Fruit fly (Drosophila melanogaster): ENCODE measurements around the gene TBC1D23.

The TBC1D23 gene

DNA sequence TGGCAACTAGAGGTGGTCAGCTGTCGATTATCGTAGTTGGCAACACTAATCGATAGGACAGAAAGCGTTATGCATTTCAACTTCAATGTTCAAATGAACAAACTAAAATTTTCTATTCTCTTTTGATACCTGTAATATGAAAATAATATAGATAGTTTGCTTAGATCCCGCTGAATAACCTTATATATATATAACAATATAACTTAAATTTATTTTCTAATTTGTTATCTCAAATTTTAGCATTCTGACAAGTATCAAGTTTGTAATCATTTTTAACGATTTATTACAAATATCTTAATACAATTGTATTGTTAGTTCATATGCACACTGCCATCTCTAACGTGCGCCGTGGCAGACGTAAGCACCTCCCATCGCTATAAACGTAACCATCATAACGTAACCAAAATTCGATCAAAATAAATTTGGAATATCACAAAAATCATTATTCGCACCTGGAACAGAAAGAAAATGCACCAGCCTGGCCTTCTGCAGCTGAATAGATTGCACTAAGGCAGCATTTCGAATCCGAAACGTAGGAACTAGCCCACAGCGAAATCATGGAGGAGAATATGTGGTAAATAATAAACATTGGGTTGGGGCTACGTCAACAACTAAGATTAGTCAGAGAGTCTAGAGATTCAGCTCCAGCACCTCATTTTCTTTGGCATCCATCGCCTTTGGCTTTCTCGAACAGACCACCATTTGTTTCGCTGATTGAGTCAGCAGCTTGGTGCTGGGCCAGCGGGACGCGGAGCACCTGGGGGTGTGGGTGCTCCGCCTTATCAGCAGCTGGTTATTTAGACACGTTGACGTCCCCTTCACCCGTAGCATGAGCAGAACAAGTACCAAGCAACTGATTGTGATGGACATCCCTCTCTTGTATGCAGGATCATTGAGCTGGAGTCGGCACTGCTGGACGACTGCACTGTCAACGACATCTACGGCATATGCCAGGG lies at the start of gene TBC1D23, which contains the start of gene Pino (continued):
- TF ChIP-seq CG6813 (GFP tag; optimal IDR thresholded peaks at IDR 0.05) = no peak
- no peak for TF ChIP-seq p53 (GFP tag; optimal IDR thresholded peaks at IDR 0.05)
- peak; percentile 65 for TF ChIP-seq CG6272 (GFP tag; IDR thresholded peaks at IDR 0.05)
- TF ChIP-seq B-H2 (GFP tag; optimal IDR thresholded peaks at IDR 0.05) = peak; percentile 57
- no peak for TF ChIP-seq pros (GFP tag; optimal IDR thresholded peaks at IDR 0.05)
- TF ChIP-seq CG3281 (GFP tag; optimal IDR thresholded peaks at IDR 0.05) = peak; percentile 67
- TF ChIP-seq CG7963 (GFP tag; IDR thresholded peaks at IDR 0.05; ENCODE audit: partially characterized antibody) = 0 out of 3 replicates have a peak, but pooled peaks have one; percentile 11
- TF ChIP-seq CG10274 (GFP tag; optimal IDR thresholded peaks at IDR 0.05) = no peak
- TF ChIP-seq onecut (GFP tag; IDR thresholded peaks at IDR 0.05) = peak; percentile 33; the same call in 1 of the 2 replicates
- no peak for TF ChIP-seq mirr (GFP tag; optimal IDR thresholded peaks at IDR 0.05)
- no peak for TF ChIP-seq CG4617 (GFP tag; optimal IDR thresholded peaks at IDR 0.05; ENCODE audit: borderline replicate concordance)
- TF ChIP-seq schlank (tag; optimal IDR thresholded peaks at IDR 0.05) = no peak
- peak; percentile 55 for TF ChIP-seq CG4820 (GFP tag; optimal IDR thresholded peaks at IDR 0.05)
- peak in 1 of 2 experiments; percentile 65 for TF ChIP-seq bsh (GFP tag; optimal IDR thresholded peaks at IDR 0.05)
- TF ChIP-seq br (optimal IDR thresholded peaks at IDR 0.05) = no peak
- peak; percentile 26 for TF ChIP-seq cato (GFP tag; optimal IDR thresholded peaks at IDR 0.05; ENCODE audit: borderline replicate concordance)
- no peak for TF ChIP-seq Dip2 (GFP tag; IDR thresholded peaks at IDR 0.05)
- TF ChIP-seq CTCF (GFP tag; optimal IDR thresholded peaks at IDR 0.05) = no peak
- peak; percentile 33 for TF ChIP-seq Oli (tag; optimal IDR thresholded peaks at IDR 0.05)
- TF ChIP-seq CG13624 (GFP tag; optimal IDR thresholded peaks at IDR 0.05) = peak; percentile 51
- peak; percentile 63 for TF ChIP-seq fd96Cb (tag; optimal IDR thresholded peaks at IDR 0.05)
- TF ChIP-seq CG32767 (GFP tag; IDR thresholded peaks at IDR 0.05) = no peak; the same call in 1 of the 2 replicates
- TF ChIP-seq aop (GFP tag; IDR thresholded peaks at IDR 0.05) = no peak
- no peak for TF ChIP-seq seq (GFP tag; IDR thresholded peaks at IDR 0.05)
- TF ChIP-seq CG10979 (tag; optimal IDR thresholded peaks at IDR 0.05) = peak; percentile 54
- no peak for TF ChIP-seq Sin3A (optimal IDR thresholded peaks at IDR 0.05)
- peak; percentile 64 for TF ChIP-seq az2 (GFP tag; optimal IDR thresholded peaks at IDR 0.05)
- TF ChIP-seq trem (tag; optimal IDR thresholded peaks at IDR 0.05) = peak; percentile 71
- TF ChIP-seq CG7745 (tag; optimal IDR thresholded peaks at IDR 0.05) = no peak
- TF ChIP-seq jing (GFP tag; optimal IDR thresholded peaks at IDR 0.05) = no peak
- TF ChIP-seq Opbp (GFP tag; IDR thresholded peaks at IDR 0.05; ENCODE audit: partially characterized antibody) = peak; percentile 52; the same call in 2 of the 3 replicates
- no peak for TF ChIP-seq CG12236 (GFP tag; optimal IDR thresholded peaks at IDR 0.05)
- TF ChIP-seq CG18764 (GFP tag; optimal IDR thresholded peaks at IDR 0.05) = peak; percentile 52
- peak; percentile 46 for TF ChIP-seq CG11723 (GFP tag; optimal IDR thresholded peaks at IDR 0.05)
- TF ChIP-seq CG34376 (GFP tag; optimal IDR thresholded peaks at IDR 0.05) = no peak
- peak; percentile 67 for TF ChIP-seq CG18599 (GFP tag; optimal IDR thresholded peaks at IDR 0.05)
- peak; percentile 75 for TF ChIP-seq CG11504 (tag; optimal IDR thresholded peaks at IDR 0.05)
- no peak for TF ChIP-seq shn (GFP tag; optimal IDR thresholded peaks at IDR 0.05)
- TF ChIP-seq Rfx (GFP tag; IDR thresholded peaks at IDR 0.05) = peak; percentile 85
- TF ChIP-seq NC2α (GFP tag; optimal IDR thresholded peaks at IDR 0.05) = no peak
- peak; percentile 31 for TF ChIP-seq CG3995 (GFP tag; optimal IDR thresholded peaks at IDR 0.05)
- TF ChIP-seq cg (GFP tag; optimal IDR thresholded peaks at IDR 0.05) = no peak
- TF ChIP-seq gem (tag; optimal IDR thresholded peaks at IDR 0.05) = peak; percentile 89
- TF ChIP-seq HLHmδ (GFP tag; optimal IDR thresholded peaks at IDR 0.05) = no peak
- no peak for TF ChIP-seq CG14050 (GFP tag; IDR thresholded peaks at IDR 0.05)
- TF ChIP-seq dati (GFP tag; IDR thresholded peaks at IDR 0.05) = no peak
- peak; percentile 84 for TF ChIP-seq Dbx (GFP tag; IDR thresholded peaks at IDR 0.05)
- TF ChIP-seq zf30C (GFP tag; optimal IDR thresholded peaks at IDR 0.05) = no peak
- TF ChIP-seq prd (optimal IDR thresholded peaks at IDR 0.05) = no peak
- peak; percentile 85 for TF ChIP-seq prd (GFP tag; IDR thresholded peaks at IDR 0.05)

Data from whole organism, embryonic.